Fruit fly (Drosophila melanogaster): ENCODE data around the gene CG12885.
A peak's percentile ranks its signal among the peaks of the same experiment; 100 is the strongest.

Gene CG12885

DNA sequence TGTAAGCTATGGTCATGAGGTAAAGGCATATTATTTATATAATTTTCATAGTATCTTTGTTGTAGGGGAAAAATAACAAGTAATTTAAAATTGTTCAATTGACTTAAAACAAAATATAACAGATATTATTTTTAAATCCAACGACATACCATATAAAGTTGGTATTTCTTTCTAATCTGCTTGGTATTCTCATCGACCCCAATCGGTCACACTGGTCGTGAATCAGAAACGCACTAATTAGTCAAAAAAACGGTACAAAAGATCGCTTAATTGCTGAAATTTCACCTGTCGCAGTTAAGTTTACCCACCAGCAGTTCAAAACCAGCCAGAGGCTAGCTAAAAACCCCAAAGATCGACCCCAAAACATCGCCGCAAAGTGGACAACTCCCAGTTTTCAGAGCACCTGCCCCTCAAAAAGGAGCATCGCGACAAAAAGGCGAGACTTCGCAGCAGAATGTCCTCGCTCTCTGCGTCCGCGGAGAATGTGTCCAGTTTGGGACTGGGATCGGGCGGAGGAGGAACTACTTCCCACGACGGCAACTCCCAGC is 62.0 kb downstream of the CG12885 start, which contains the start of gene pins (continued):
- TF ChIP-seq kay (GFP tag; optimal IDR thresholded peaks at IDR 0.05) (peak; percentile 37), CG1602 (GFP tag; optimal IDR thresholded peaks at IDR 0.05) (no peak), peb (GFP tag; IDR thresholded peaks at IDR 0.05) (no peak), CG13424 (tag; optimal IDR thresholded peaks at IDR 0.05) (no peak), ken (GFP tag; IDR thresholded peaks at IDR 0.05) (no peak), CG17568 (GFP tag; optimal IDR thresholded peaks at IDR 0.05) (no peak), CG1792 (GFP tag; optimal IDR thresholded peaks at IDR 0.05) (no peak), Rfx (GFP tag; IDR thresholded peaks at IDR 0.05) (no peak), pho (GFP tag; optimal IDR thresholded peaks at IDR 0.05) (no peak), MESR4 (GFP tag; optimal IDR thresholded peaks at IDR 0.05) (peak; percentile 92), CG7786 (GFP tag; optimal IDR thresholded peaks at IDR 0.05) (no peak), gsb (GFP tag; IDR thresholded peaks at IDR 0.05) (no peak), CG4854 (GFP tag; optimal IDR thresholded peaks at IDR 0.05) (no peak), jing (GFP tag; optimal IDR thresholded peaks at IDR 0.05) (no peak), CG10321 (GFP tag; IDR thresholded peaks at IDR 0.05) (no peak), CG30431 (GFP tag; optimal IDR thresholded peaks at IDR 0.05) (no peak), pb (GFP tag; optimal IDR thresholded peaks at IDR 0.05) (no peak), Hmr (GFP tag; optimal IDR thresholded peaks at IDR 0.05) (no peak), twi (tag; optimal IDR thresholded peaks at IDR 0.05) (no peak), gfzf (GFP tag; optimal IDR thresholded peaks at IDR 0.05) (peak; percentile 67), Atf6 (GFP tag; IDR thresholded peaks at IDR 0.05) (no peak), CG10431 (GFP tag; optimal IDR thresholded peaks at IDR 0.05) (no peak), en (GFP tag; optimal IDR thresholded peaks at IDR 0.05) (no peak), Oli (tag; optimal IDR thresholded peaks at IDR 0.05) (no peak), CG3995 (GFP tag; optimal IDR thresholded peaks at IDR 0.05) (no peak), CG12942 (GFP tag; optimal IDR thresholded peaks at IDR 0.05) (no peak), gem (tag; optimal IDR thresholded peaks at IDR 0.05) (no peak), CG17612 (GFP tag; IDR thresholded peaks at IDR 0.05) (no peak), CG14050 (GFP tag; IDR thresholded peaks at IDR 0.05) (no peak), scrt (GFP tag; optimal IDR thresholded peaks at IDR 0.05) (no peak), HLH4C (GFP tag; IDR thresholded peaks at IDR 0.05; ENCODE audit: partially characterized antibody) (no peak), Scr (GFP tag; IDR thresholded peaks at IDR 0.05; ENCODE audit: partially characterized antibody) (peak; percentile 16; the same call in 1 of the 2 replicates), corto (GFP tag; optimal IDR thresholded peaks at IDR 0.05) (no peak), NfI (GFP tag; optimal IDR thresholded peaks at IDR 0.05) (no peak), CG4617 (GFP tag; optimal IDR thresholded peaks at IDR 0.05; ENCODE audit: borderline replicate concordance) (peak; percentile 66), jumu (GFP tag; optimal IDR thresholded peaks at IDR 0.05) (no peak), fd3F (GFP tag; optimal IDR thresholded peaks at IDR 0.05) (no peak), CG31388 (GFP tag; optimal IDR thresholded peaks at IDR 0.05) (no peak), bcd (GFP tag; optimal IDR thresholded peaks at IDR 0.05) (no peak), CG2116 (GFP tag; optimal IDR thresholded peaks at IDR 0.05) (no peak), PHDP (tag; optimal IDR thresholded peaks at IDR 0.05) (no peak), ranshi (GFP tag; IDR thresholded peaks at IDR 0.05) (no peak), CG9797 (GFP tag; optimal IDR thresholded peaks at IDR 0.05) (peak; percentile 28), MTF-1 (GFP tag; optimal IDR thresholded peaks at IDR 0.05; ENCODE audit: borderline replicate concordance) (no peak), Dll (GFP tag; IDR thresholded peaks at IDR 0.05; ENCODE audit: partially characterized antibody) (0 out of 4 replicates have a peak, but pooled peaks have one; percentile 42), kah (GFP tag; optimal IDR thresholded peaks at IDR 0.05) (no peak), CG7271 (tag; optimal IDR thresholded peaks at IDR 0.05) (no peak), shn (GFP tag; optimal IDR thresholded peaks at IDR 0.05) (no peak), pzg (GFP tag; optimal IDR thresholded peaks at IDR 0.05) (peak; percentile 36), dan (GFP tag; IDR thresholded peaks at IDR 0.05) (no peak), CG11085 (GFP tag; IDR thresholded peaks at IDR 0.05) (no peak)
